Fruit fly (Drosophila melanogaster) Kc167 (cell line): Measurements from ENCODE around the gene CG13937.

ENCODE experiments used
- Myc ChIP-seq: fragments of >200 bp; optimal IDR thresholded peaks from 2 replicates; lab custom pipeline; 2017; ENCODE audit warnings: missing external identifiers
- Sin3A ChIP-seq: fragments of >200 bp; optimal IDR thresholded peaks from 2 replicates; lab custom pipeline; 2018; ENCODE audit warnings: missing external identifiers
- h ChIP-seq: fragments of >200 bp; optimal IDR thresholded peaks from 3 replicates; lab custom pipeline; 2018; ENCODE audit warnings: missing external identifiers
- insv ChIP-seq: fragments of >200 bp; optimal IDR thresholded peaks from 3 replicates; lab custom pipeline; 2018; ENCODE audit warnings: missing external identifiers
- psq ChIP-seq: fragments of >200 bp; optimal IDR thresholded peaks from 2 replicates; lab custom pipeline; 2017; ENCODE audit warnings: missing external identifiers
- ttk ChIP-seq: sonication (Bioruptor generic); optimal IDR thresholded peaks from 2 replicates; lab custom pipeline; 2017; ENCODE audit warnings: missing external identifiers

CG13937 gene

DNA sequence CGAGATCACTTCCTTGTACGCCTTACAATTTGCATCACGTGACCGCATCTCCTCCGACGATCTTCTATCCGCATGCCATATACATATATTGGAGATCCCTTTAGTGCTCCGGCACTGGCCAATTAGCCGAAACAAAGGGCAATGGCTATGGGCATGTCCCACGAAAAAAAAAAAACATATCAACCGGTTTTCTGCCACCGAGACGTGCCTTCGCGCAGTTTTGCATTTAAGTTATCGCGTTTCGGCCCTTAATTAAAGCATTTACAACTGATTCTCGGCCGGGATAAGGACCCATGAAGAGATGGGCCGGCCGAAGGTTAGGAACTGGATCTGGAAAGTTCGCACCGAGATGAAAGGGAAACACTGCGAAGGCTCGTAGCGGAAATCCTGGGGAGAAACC, 16.8 kb upstream of the CG13937 start:
- TF ChIP-seq Sin3A (lab: Kevin White, UChicago) = no peak

DNA sequence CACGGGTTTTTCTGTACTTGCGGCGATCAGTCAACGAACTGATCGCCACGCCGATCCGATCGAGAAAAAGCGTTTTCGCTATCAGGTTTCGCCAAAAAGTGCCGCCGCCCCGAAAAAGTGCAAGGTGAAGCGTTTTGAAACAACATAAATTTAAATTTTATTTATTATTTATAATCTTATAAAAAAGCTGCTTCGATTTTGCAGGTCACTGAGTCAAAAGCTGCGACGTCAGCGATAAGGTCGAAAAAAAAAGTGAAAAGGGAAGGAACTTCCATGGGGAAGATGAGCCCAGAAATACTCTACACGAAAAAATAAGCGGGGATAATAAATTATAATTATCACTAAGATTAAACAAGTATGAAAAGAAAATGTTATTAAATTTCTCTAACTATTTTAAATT, 14.9 kb upstream of the CG13937 start:
- TF ChIP-seq ttk (no peak), Myc (no peak), insv (lab: Kevin White, UChicago) (no peak), Sin3A (lab: Kevin White, UChicago) (no peak), h (no peak), psq (lab: Kevin White, UChicago) (no peak)

DNA sequence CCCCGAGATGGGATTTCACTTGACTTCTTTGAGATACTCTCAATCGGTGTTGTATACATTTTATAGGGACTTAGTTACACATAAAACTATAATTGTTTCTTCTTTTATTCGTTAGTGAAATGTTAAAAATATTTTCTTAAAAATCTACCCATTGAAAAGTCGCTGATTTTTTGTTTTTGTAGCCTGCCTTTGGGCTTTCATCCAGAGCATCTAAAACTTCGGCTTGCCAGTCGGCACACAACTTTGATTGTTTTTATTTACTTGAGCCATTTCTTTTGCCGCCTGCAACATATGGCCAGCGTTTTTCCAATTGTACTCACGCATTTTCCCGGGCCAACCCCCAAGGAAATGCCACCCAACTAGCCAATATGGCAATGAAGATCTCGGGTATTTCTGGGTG, 9.1 kb upstream of the CG13937 start:
- no peak for TF ChIP-seq h
- no peak for TF ChIP-seq Myc
- no peak for TF ChIP-seq ttk
- TF ChIP-seq insv (lab: Kevin White, UChicago) = no peak
- no peak for TF ChIP-seq Sin3A (lab: Kevin White, UChicago)
- TF ChIP-seq psq (lab: Kevin White, UChicago) = no peak

DNA sequence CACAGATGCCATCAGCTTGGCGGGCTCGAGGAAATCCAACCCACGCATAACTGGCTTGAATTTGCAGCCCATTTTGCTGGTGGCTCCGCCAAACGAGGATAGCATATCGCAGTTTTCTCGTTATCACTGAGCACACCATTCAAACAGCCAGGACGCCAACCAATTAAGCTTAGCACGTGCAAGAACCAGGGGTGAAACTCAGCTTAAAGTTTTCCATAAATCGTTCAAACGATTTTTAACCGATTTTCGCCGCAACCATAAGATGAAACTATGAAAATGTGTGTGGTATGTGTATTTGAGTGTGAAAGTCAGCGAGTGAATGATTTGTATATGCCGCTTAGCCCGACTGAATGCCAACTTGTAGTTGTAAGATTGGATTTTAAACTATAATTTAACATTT, 8.1 kb upstream of the CG13937 start:
- TF ChIP-seq insv (lab: Kevin White, UChicago) (no peak), ttk (no peak), Sin3A (lab: Kevin White, UChicago) (no peak), h (no peak), psq (lab: Kevin White, UChicago) (no peak), Myc (no peak)

DNA sequence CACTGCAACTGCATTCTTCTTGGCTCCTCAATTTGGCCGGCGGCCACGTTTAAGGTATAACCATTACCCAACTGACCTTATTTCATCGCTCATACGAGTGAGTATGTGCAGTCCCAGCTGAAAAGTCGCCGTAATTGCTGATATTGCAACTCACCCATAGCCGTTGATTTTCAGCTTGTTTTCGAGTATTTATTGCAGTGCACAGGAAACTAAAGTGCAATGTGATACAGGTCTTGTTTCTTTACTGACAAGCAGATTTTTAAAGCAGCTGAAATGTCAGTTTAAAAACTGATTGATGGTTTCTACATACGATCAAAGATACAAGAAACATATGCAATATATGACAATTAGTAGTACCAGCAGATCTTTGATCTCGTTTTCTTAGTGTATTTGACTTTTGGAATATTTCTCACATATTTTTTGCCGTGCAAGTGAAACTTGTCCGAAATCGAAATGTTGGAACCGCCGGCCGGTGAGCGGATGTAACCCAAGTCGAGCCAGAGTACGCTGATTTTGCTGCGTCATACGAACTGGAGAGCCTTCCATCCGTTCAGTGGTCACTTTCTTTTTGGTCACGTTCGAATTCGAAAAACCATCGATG, 5.2 kb upstream of the CG13937 start:
- no peak for TF ChIP-seq h

DNA sequence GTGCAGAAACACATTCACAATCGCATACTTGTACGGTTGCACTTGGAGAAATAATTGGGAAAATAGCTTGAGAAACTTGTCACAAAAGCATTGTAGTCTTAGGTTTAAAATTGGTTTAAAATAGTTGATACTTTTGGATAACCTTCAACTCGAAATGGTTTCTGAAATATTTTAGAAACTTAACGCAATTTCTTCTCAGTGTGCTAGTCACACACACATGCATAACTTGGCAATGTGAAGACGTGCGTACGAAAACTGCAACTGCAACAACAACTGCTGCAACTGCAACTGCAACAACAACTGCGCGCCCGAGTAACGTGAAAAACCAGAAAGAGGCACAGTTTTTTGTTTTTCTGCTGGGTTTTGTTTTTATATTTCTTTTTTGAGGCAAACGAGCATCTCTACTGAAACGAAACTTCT, 3.3 kb upstream of the CG13937 start:
- TF ChIP-seq psq (lab: Kevin White, UChicago) (no peak), insv (lab: Kevin White, UChicago) (no peak), h (no peak)

DNA sequence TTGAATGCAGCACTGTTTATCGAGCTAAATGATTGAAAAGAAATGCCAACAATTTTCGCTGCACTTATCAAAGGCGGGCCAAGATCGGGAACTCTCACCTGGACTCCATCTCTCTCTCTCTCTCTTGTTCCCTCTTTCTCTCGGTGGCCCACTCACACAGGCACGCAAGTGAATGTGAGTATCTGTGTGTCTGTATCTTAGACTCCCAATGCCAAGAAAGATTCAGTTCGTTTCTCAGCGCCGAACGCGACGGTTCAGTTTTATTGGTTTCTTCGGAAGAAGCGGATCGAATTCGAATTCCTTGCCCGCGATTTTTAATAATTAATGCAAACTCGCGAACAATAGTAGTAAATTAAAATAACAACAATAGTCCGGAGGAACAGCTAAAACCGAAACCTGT, 2.6 kb upstream of the CG13937 start, which contains the start of gene Tmhs:
Gene Tmhs (plus strand): TSS at position 222 of the 400 bp plus-strand sequence.
- TF ChIP-seq h (no peak), ttk (no peak), psq (lab: Kevin White, UChicago) (no peak), Sin3A (lab: Kevin White, UChicago) (no peak), insv (lab: Kevin White, UChicago) (no peak), Myc (no peak)

DNA sequence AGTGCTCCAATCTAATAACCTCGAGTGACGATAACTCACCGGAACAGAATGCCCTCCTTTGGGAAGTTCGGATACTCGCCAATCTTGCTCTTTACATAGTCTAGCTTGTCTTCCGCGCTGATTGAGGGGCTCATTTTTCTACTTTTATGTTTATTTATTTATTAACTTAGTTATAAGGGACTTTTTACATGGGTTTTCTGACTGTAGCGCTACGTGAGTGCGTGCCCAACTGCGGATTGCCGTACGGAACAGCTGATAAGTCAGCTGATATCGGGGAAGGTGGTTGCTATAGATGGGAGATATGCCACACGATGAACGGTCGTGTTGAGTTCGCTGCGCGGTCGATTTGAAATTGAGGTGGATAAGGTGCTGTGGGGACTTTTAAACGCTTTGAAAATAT, 1.8 kb upstream of the CG13937 start, which contains the start of gene Aprt:
Gene Aprt (minus strand): TSS at position 368 of the 400 bp plus-strand sequence.
- no peak for TF ChIP-seq Myc
- TF ChIP-seq ttk = no peak
- TF ChIP-seq psq (lab: Kevin White, UChicago) = no peak
- TF ChIP-seq h = no peak
- TF ChIP-seq Sin3A (lab: Kevin White, UChicago) = no peak
- no peak for TF ChIP-seq insv (lab: Kevin White, UChicago)

DNA sequence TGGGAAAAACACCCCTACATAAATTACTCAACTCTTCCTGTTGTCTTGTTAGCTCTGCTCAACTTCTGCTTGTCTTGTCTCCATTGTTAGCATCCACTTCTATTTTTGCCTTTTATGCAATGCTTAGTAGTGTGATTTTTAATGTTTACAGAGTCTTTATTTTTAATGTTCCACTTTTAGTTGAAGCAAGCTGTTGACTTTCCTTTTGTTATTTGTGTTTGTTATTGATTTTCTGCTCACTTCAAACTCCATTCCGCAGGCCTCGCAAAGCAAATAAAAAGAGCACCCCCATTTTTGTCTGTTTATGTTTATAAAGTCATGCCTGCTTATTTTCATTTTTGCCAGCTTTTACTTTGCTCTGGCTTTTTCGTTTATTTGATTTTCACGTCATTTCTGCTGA, 922 bp downstream of the CG13937 start:
- TF ChIP-seq psq (lab: Kevin White, UChicago) (no peak), Myc (no peak), h (no peak), Sin3A (lab: Kevin White, UChicago) (no peak), insv (lab: Kevin White, UChicago) (no peak), ttk (no peak)

DNA sequence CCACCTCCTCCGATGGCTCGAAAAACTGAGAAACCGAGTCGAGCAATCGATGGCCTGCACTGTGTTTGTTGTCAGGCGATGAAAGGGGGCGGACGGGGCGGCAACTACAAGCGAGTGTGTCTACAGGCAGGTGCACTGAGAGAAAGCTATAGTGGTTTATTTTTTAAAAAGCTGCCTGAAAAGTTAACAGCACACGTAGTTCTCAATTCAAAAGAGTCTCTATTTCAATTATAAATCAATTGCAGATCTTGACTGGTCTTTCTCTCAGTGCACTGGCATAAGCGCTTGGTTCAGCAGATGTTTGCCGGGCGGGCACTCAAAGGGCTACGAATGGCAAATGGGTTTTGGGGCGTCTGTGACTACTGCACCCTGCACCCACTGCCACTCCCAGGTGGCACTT, 2.1 kb downstream of the CG13937 start:
- no peak for TF ChIP-seq Sin3A (lab: Kevin White, UChicago)
- no peak for TF ChIP-seq Myc
- no peak for TF ChIP-seq insv (lab: Kevin White, UChicago)
- TF ChIP-seq psq (lab: Kevin White, UChicago) = no peak
- TF ChIP-seq ttk = no peak
- TF ChIP-seq h = no peak

DNA sequence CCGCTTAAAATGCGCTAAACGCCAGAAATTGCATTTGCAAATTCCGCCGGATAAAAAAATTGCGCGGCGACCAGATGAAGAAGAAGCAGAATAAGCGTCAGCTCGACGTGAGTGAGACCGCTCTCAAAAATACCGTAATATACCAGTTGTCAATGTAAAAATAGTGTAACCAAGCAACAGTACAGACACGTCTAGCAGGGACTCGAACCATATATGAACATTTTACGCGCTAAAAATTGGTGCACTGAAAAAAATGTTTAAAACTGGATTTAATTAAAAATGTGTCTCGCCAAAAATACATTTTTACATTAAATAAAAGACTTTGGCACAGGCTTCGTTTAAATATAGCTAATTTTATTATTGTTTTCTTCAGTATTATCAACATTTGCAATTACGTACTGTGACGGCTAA, 6.6 kb downstream of the CG13937 start, which contains the start of gene dre4:
Gene dre4 (minus strand): TSS at position 98 of the 411 bp plus-strand sequence.
- no peak for TF ChIP-seq psq (lab: Kevin White, UChicago)
- no peak for TF ChIP-seq Myc
- no peak for TF ChIP-seq Sin3A (lab: Kevin White, UChicago)
- TF ChIP-seq h = no peak
- no peak for TF ChIP-seq ttk
- no peak for TF ChIP-seq insv (lab: Kevin White, UChicago)

DNA sequence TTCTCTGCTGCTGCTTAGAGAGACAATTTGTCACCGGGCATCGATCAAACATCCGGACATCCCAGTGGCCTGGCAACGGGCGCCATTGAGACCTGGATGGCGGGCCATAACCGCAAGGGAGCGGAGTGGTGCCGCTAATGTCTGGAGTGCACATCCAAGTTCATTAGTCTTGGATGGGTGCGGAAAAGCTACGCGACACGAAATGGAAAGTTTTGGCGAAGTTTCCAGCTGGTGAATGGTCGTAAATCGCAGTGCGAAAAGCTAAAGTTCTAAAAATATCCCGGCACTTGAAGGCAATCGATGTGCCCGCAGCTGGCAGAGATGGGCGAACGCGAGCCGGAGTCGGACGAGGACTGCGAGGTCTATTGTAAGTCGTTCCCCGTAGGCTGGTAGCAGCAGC, 13.1 kb downstream of the CG13937 start, which contains the start of gene CG13924:
Gene CG13924 (plus strand): TSS at position 301 of the 400 bp plus-strand sequence.
- no peak for TF ChIP-seq ttk
- no peak for TF ChIP-seq Myc
- TF ChIP-seq insv (lab: Kevin White, UChicago) = no peak
- TF ChIP-seq h = no peak
- TF ChIP-seq Sin3A (lab: Kevin White, UChicago) = no peak
- TF ChIP-seq psq (lab: Kevin White, UChicago) = no peak

DNA sequence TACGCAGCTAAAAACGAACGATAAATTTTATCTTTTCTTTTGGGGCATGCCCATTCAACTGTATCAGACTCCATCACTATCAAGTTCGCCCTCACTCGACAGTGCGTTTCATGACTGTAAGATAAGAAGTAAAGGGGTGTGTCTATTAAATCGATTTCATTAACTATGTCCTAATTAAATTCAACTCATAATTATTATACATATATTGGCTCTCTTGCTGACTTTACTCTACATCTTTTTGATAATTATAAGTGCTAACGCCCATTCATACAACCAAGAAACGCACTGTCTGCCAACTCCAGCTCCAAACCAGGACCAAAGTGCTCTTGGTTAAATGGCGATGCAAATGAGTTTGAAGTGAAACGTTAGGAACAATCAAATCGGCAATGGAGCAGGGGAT, 14.0 kb downstream of the CG13937 start:
- no peak for TF ChIP-seq Sin3A (lab: Kevin White, UChicago)
- no peak for TF ChIP-seq ttk
- TF ChIP-seq Myc = no peak
- TF ChIP-seq h = no peak
- no peak for TF ChIP-seq psq (lab: Kevin White, UChicago)
- no peak for TF ChIP-seq insv (lab: Kevin White, UChicago)
